Fruit fly (Drosophila melanogaster) whole organism, adult: ENCODE results near the gene dpp.

Experiments used
- CG11617 ChIP-seq: fragments of 200-800 bp; sonication (Bioruptor generic); optimal IDR thresholded peaks from 2 replicates; lab custom pipeline; 2017; ENCODE audit warnings: mild to moderate bottlenecking, missing biosample characterization, missing genetic modification reagents, missing genetic modification characterization
- CG14711 ChIP-seq: fragments of 200-800 bp; sonication (Bioruptor generic); optimal IDR thresholded peaks from 2 replicates; lab custom pipeline; 2018; ENCODE audit warnings: missing biosample characterization, mild to moderate bottlenecking, missing genetic modification characterization, moderate library complexity
- CG5204 ChIP-seq: fragments of 200-800 bp; sonication (Bioruptor generic); optimal IDR thresholded peaks from 2 replicates; lab custom pipeline; 2016; ENCODE audit warnings: missing biosample characterization, missing genetic modification characterization
- Crg-1 ChIP-seq: fragments of 200-800 bp; sonication (Bioruptor generic); optimal IDR thresholded peaks from 2 replicates; lab custom pipeline; 2016; ENCODE audit warnings: missing biosample characterization, missing genetic modification characterization
- ovo ChIP-seq: fragments of 200-800 bp; sonication (Bioruptor generic); optimal IDR thresholded peaks from 2 replicates; lab custom pipeline; 2016; ENCODE audit warnings: missing biosample characterization, missing genetic modification characterization

DNA sequence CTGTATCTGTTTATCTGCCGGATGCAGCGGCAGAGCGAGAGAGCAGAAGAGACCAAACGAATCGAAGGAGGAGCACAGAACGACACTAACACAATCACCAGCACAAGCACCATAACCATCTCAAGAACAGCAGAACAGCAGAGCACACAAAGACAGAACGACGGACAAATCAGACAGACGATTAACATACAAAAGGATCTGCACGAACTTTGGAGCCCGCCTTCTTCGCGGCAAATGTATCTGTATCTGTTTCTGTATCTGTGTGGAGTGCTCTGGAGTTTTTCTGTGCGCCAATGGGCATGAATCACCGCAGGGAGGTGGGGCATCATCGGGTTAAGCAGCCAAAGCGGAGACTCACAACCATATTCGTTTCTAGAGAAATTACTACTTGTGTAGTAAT lies 20.3 kb downstream of the dpp start:
- TF ChIP-seq ovo (GFP tag; lab: Kevin White, UChicago) (no peak), CG11617 (GFP tag; lab: Kevin White, UChicago) (no peak), CG14711 (tag; lab: Kevin White, UChicago) (no peak), Crg-1 (GFP tag; lab: Kevin White, UChicago) (no peak), CG5204 (GFP tag; lab: Kevin White, UChicago) (no peak)
